Worm (Caenorhabditis elegans) whole organism, L3 larva: ENCODE results near the gene F53A9.3.

Experiments used
- R02D3.7 ChIP-seq: fragments of 150-350 bp; optimal IDR thresholded peaks from 2 replicates; lab custom pipeline; 2014; ENCODE audit warnings: missing biosample characterization, missing genetic modification characterization
- ZK546.5 ChIP-seq: sonication (generic microtip); optimal IDR thresholded peaks from 2 replicates; lab custom pipeline; 2017; ENCODE audit warnings: missing biosample characterization, missing genetic modification characterization
- aly-2 ChIP-seq: fragments of 150-350 bp; optimal IDR thresholded peaks from 2 replicates; lab custom pipeline; 2014; ENCODE audit warnings: missing biosample characterization, missing genetic modification characterization
- ama-1 ChIP-seq: fragments of 150-350 bp; optimal IDR thresholded peaks from 2 replicates; lab custom pipeline; 2018
- ceh-16 ChIP-seq: sonication (generic microtip); optimal IDR thresholded peaks from 2 replicates; lab custom pipeline; 2017; ENCODE audit warnings: missing biosample characterization, missing genetic modification characterization
- ceh-82 ChIP-seq: fragments of 150-350 bp; optimal IDR thresholded peaks from 2 replicates; lab custom pipeline; 2014; ENCODE audit warnings: missing biosample characterization, missing genetic modification characterization
- daf-12 ChIP-seq: fragments of 150-350 bp; optimal IDR thresholded peaks from 2 replicates; lab custom pipeline; 2014; ENCODE audit warnings: missing biosample characterization, missing genetic modification reagents, missing genetic modification characterization
- egl-27 ChIP-seq: sonication (generic microtip); optimal IDR thresholded peaks from 4 replicates; lab custom pipeline; 2017; ENCODE audit warnings: missing biosample characterization, missing genetic modification reagents, missing genetic modification characterization
- egl-5 ChIP-seq: fragments of 150-350 bp; optimal IDR thresholded peaks from 2 replicates; lab custom pipeline; 2017; ENCODE audit warnings: missing biosample characterization, missing genetic modification reagents, missing genetic modification characterization, inconsistent platforms
- elt-1 ChIP-seq: fragments of 150-350 bp; optimal IDR thresholded peaks from 2 replicates; lab custom pipeline; 2014; ENCODE audit warnings: missing biosample characterization, missing genetic modification characterization
- elt-2 ChIP-seq: sonication (generic microtip); optimal IDR thresholded peaks from 2 replicates; lab custom pipeline; 2016; ENCODE audit warnings: missing genetic modification reagents, mild to moderate bottlenecking, missing genetic modification characterization, missing compliant biosample characterization
- elt-3 ChIP-seq, 3 experiments: fragments of 150-350 bp in 1 of 3; sonication (generic microtip) in 2 of 3; optimal IDR thresholded peaks; 2 replicates in 2 of 3; 4 replicates in 1 of 3; lab custom pipeline; 2014 to 2017; ENCODE audit warnings: missing biosample characterization in 3 of 3, missing genetic modification characterization in 3 of 3
- eor-1 ChIP-seq, 2 experiments: fragments of 150-350 bp; optimal IDR thresholded peaks; 2 replicates each; lab custom pipeline; 2014 to 2018; ENCODE audit warnings: missing biosample characterization in 2 of 2, missing genetic modification characterization in 2 of 2
- fkh-2 ChIP-seq: fragments of 150-350 bp; optimal IDR thresholded peaks from 2 replicates; lab custom pipeline; 2014; ENCODE audit warnings: missing biosample characterization, missing genetic modification reagents, missing genetic modification characterization
- hmg-11 ChIP-seq: sonication (generic microtip); optimal IDR thresholded peaks from 2 replicates; lab custom pipeline; 2016; ENCODE audit warnings: missing genetic modification characterization, missing compliant biosample characterization
- jun-1 ChIP-seq: fragments of 150-350 bp; optimal IDR thresholded peaks from 2 replicates; lab custom pipeline; 2014; ENCODE audit warnings: missing biosample characterization, missing genetic modification reagents, missing genetic modification characterization
- lin-15B ChIP-seq: fragments of 150-350 bp; optimal IDR thresholded peaks from 2 replicates; lab custom pipeline; 2014; ENCODE audit warnings: missing biosample characterization, missing genetic modification characterization
- lin-39 ChIP-seq: fragments of 150-350 bp; optimal IDR thresholded peaks from 2 replicates; lab custom pipeline; 2018; ENCODE audit warnings: missing biosample characterization, missing genetic modification reagents, missing genetic modification characterization
- lsy-12 ChIP-seq: sonication (generic microtip); optimal IDR thresholded peaks from 2 replicates; lab custom pipeline; 2016; ENCODE audit warnings: mild to moderate bottlenecking, missing genetic modification characterization, missing compliant biosample characterization
- mml-1 ChIP-seq: fragments of 150-350 bp; sonication (generic microtip); optimal IDR thresholded peaks from 3 replicates; lab custom pipeline; 2014; ENCODE audit warnings: missing biosample characterization, missing genetic modification characterization
- nfya-1 ChIP-seq: sonication (generic microtip); optimal IDR thresholded peaks from 2 replicates; lab custom pipeline; 2017; ENCODE audit warnings: missing genetic modification characterization, mild to moderate bottlenecking, missing compliant biosample characterization, antibody characterized with exemption, moderate library complexity; ENCODE audit not compliant: insufficient read depth
- nhr-11 ChIP-seq: fragments of 150-350 bp; optimal IDR thresholded peaks from 2 replicates; lab custom pipeline; 2014; ENCODE audit warnings: missing biosample characterization, missing genetic modification characterization
- nhr-23 ChIP-seq: fragments of 150-350 bp; optimal IDR thresholded peaks from 2 replicates; lab custom pipeline; 2014; ENCODE audit warnings: missing biosample characterization, missing genetic modification reagents, missing genetic modification characterization
- nhr-237 ChIP-seq: fragments of 150-350 bp; optimal IDR thresholded peaks from 2 replicates; lab custom pipeline; 2014; ENCODE audit warnings: missing biosample characterization, missing genetic modification characterization
- nhr-25 ChIP-seq: sonication (generic microtip); optimal IDR thresholded peaks from 2 replicates; lab custom pipeline; 2017; ENCODE audit warnings: missing biosample characterization, missing genetic modification characterization
- nhr-28 ChIP-seq: fragments of 150-350 bp; optimal IDR thresholded peaks from 2 replicates; lab custom pipeline; 2014; ENCODE audit warnings: missing biosample characterization, missing genetic modification characterization
- nhr-43 ChIP-seq: sonication (generic microtip); optimal IDR thresholded peaks from 2 replicates; lab custom pipeline; 2016; ENCODE audit warnings: mild to moderate bottlenecking, missing genetic modification characterization, missing compliant biosample characterization; ENCODE audit not compliant: poor library complexity, severe bottlenecking
- nhr-67 ChIP-seq: fragments of 150-350 bp; optimal IDR thresholded peaks from 2 replicates; lab custom pipeline; 2014; ENCODE audit warnings: missing biosample characterization, missing genetic modification characterization
- nhr-77 ChIP-seq: fragments of 150-350 bp; optimal IDR thresholded peaks from 2 replicates; lab custom pipeline; 2014; ENCODE audit warnings: missing biosample characterization, missing genetic modification characterization
- pha-4 ChIP-seq: fragments of 150-350 bp; optimal IDR thresholded peaks from 2 replicates; lab custom pipeline; 2014; ENCODE audit warnings: missing biosample characterization, missing genetic modification reagents, missing genetic modification characterization
- pqm-1 ChIP-seq: fragments of 150-350 bp; optimal IDR thresholded peaks from 2 replicates; lab custom pipeline; 2017; ENCODE audit warnings: missing biosample characterization, missing genetic modification characterization, inconsistent platforms
- skn-1 ChIP-seq: fragments of 150-350 bp; optimal IDR thresholded peaks from 2 replicates; lab custom pipeline; 2014; ENCODE audit warnings: missing biosample characterization, missing genetic modification characterization
- snpc-4 ChIP-seq: fragments of 150-350 bp; optimal IDR thresholded peaks from 2 replicates; lab custom pipeline; 2014; ENCODE audit warnings: missing biosample characterization, missing genetic modification characterization
- tbx-2 ChIP-seq: sonication (generic microtip); optimal IDR thresholded peaks from 2 replicates; lab custom pipeline; 2016; ENCODE audit warnings: mild to moderate bottlenecking, missing genetic modification characterization, missing compliant biosample characterization
- unc-39 ChIP-seq: sonication (generic microtip); optimal IDR thresholded peaks from 4 replicates; lab custom pipeline; 2017; ENCODE audit warnings: missing biosample characterization, missing genetic modification characterization
- unc-62 ChIP-seq: fragments of 150-350 bp; sonication (generic microtip); optimal IDR thresholded peaks from 4 replicates; lab custom pipeline; 2014; ENCODE audit warnings: missing biosample characterization, missing genetic modification reagents, missing genetic modification characterization
- ztf-4 ChIP-seq: fragments of 150-350 bp; optimal IDR thresholded peaks from 2 replicates; lab custom pipeline; 2014; ENCODE audit warnings: missing biosample characterization, missing genetic modification characterization

F53A9.3 gene

ce11 chrX:8709424-8709823, 1.3 kb downstream of the F53A9.3 start, which contains the start of gene kreg-1:
kreg-1 (plus strand) TSS chrX:8709764.
- TF ChIP-seq unc-62 (no peak), ceh-82 (tag; lab: Kevin White, UChicago) (no peak), elt-2 (peak; percentile 56), unc-39 (tag; lab: Kevin White, UChicago) (no peak), lin-15B (no peak), daf-12 (tag; lab: Kevin White, UChicago) (no peak), pqm-1 (tag; lab: Kevin White, UChicago) (peak; percentile 83), lin-39 (tag; lab: Kevin White, UChicago) (no peak), mml-1 (no peak), skn-1 (tag; lab: Kevin White, UChicago) (no peak), tbx-2 (tag; lab: Kevin White, UChicago) (no peak)
- TF ChIP-seq, all 47 proteins: peak for 2

DNA sequence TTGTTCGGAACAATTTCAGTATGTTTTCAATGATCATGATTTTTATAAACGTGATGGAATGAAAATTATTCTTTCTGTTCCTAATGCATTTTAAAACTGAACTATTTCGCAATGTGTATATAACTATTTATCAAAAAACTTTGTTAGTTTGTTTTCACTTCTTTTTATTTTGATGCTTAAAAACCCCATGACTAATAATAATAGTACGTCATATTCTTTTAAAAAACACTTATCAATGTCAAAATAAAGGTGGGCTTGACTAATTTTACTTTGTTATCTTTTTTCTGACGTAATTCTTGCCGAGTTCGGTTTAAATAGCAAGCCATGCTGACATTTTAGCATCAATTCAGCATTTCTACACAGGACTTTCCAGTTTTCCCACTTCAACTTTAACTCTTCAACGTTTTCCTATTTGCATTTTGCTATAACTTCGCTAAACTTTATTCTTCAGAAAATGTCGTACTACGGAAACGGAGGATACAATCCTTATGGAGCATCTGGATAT, 3.0 kb downstream of the F53A9.3 start, which contains the start of gene F53A9.1:
Gene F53A9.1 (plus strand): TSS at position 455 of the 505 bp plus-strand sequence.
- no peak for TF ChIP-seq egl-5 (tag; lab: Kevin White, UChicago)
- TF ChIP-seq skn-1 (tag; lab: Kevin White, UChicago) = no peak
- TF ChIP-seq egl-27 = no peak
- peak; percentile 1 for TF ChIP-seq pha-4 (tag; lab: Kevin White, UChicago)
- no peak for TF ChIP-seq fkh-2 (tag; lab: Kevin White, UChicago)
- peak; percentile 28 for TF ChIP-seq elt-2
- TF ChIP-seq elt-1 (tag; lab: Kevin White, UChicago) = no peak
- TF ChIP-seq lin-15B = no peak
- no peak for TF ChIP-seq nhr-237 (tag; lab: Kevin White, UChicago)
- no peak for TF ChIP-seq tbx-2 (tag; lab: Kevin White, UChicago)
- TF ChIP-seq snpc-4 (tag; lab: Kevin White, UChicago) = no peak
- no peak for TF ChIP-seq nhr-11 (tag; lab: Kevin White, UChicago)
- TF ChIP-seq R02D3.7 (tag; lab: Kevin White, UChicago) = no peak
- TF ChIP-seq eor-1 (tag; optimal IDR thresholded peaks at IDR 0.05; lab: Kevin White, UChicago) = no peak
- TF ChIP-seq ceh-82 (tag; lab: Kevin White, UChicago) = no peak
- no peak for TF ChIP-seq elt-3 (tag; optimal IDR thresholded peaks at IDR 0.05; lab: Kevin White, UChicago)
- peak; percentile 18 for TF ChIP-seq pqm-1 (tag; lab: Kevin White, UChicago)
- no peak for TF ChIP-seq nhr-25 (tag; lab: Kevin White, UChicago)
- TF ChIP-seq hmg-11 = no peak
- TF ChIP-seq nhr-77 (tag; lab: Kevin White, UChicago) = no peak
- TF ChIP-seq jun-1 (tag; lab: Kevin White, UChicago) = no peak
- no peak for TF ChIP-seq nhr-23
- no peak for TF ChIP-seq nhr-43 (tag; lab: Kevin White, UChicago)
- no peak for TF ChIP-seq ama-1

ce11 chrX:8712662-8713061, 4.5 kb downstream of the F53A9.3 start:
- TF ChIP-seq ZK546.5 (tag; lab: Kevin White, UChicago) (no peak), ztf-4 (tag; lab: Kevin White, UChicago) (no peak), jun-1 (tag; lab: Kevin White, UChicago) (peak; percentile 43), nhr-67 (tag; lab: Kevin White, UChicago) (no peak), lin-15B (no peak), pha-4 (tag; lab: Kevin White, UChicago) (peak; percentile 40), pqm-1 (tag; lab: Kevin White, UChicago) (peak; percentile 77), egl-27 (no peak), elt-2 (peak; percentile 89), skn-1 (tag; lab: Kevin White, UChicago) (peak; percentile 55), unc-39 (tag; lab: Kevin White, UChicago) (no peak), nfya-1 (no peak), nhr-28 (tag; lab: Kevin White, UChicago) (no peak), lsy-12 (tag; lab: Kevin White, UChicago) (no peak)

- TF ChIP-seq pha-4 (tag; lab: Kevin White, UChicago) (peak; percentile 49), elt-1 (tag; lab: Kevin White, UChicago) (no peak), ztf-4 (tag; lab: Kevin White, UChicago) (no peak), ama-1 (no peak), jun-1 (tag; lab: Kevin White, UChicago) (peak; percentile 44), ceh-16 (tag; lab: Kevin White, UChicago) (no peak), hmg-11 (no peak), elt-2 (peak; percentile 77), aly-2 (tag; lab: Kevin White, UChicago) (no peak), egl-5 (tag; lab: Kevin White, UChicago) (no peak), tbx-2 (tag; lab: Kevin White, UChicago) (no peak), pqm-1 (tag; lab: Kevin White, UChicago) (peak; percentile 73)
Observed at ce11 chrX:8713754-8714295, 5.7 kb downstream of the F53A9.3 start, which contains the start of gene F53A9.6. F53A9.6 (minus strand) TSS chrX:8713804.
